Worm (Caenorhabditis elegans) whole organism, L3 larva: Measurements from ENCODE around the gene dmsr-4.

ENCODE experiments used
- fos-1 ChIP-seq: fragments of 150-350 bp; optimal IDR thresholded peaks from 2 replicates; lab custom pipeline; 2014; ENCODE audit warnings: missing biosample characterization, missing genetic modification characterization
- lin-39 ChIP-seq: fragments of 150-350 bp; optimal IDR thresholded peaks from 2 replicates; lab custom pipeline; 2018; ENCODE audit warnings: missing biosample characterization, missing genetic modification reagents, missing genetic modification characterization
- nhr-237 ChIP-seq: fragments of 150-350 bp; optimal IDR thresholded peaks from 2 replicates; lab custom pipeline; 2014; ENCODE audit warnings: missing biosample characterization, missing genetic modification characterization
- unc-62 ChIP-seq: fragments of 150-350 bp; sonication (generic microtip); optimal IDR thresholded peaks from 4 replicates; lab custom pipeline; 2014; ENCODE audit warnings: missing biosample characterization, missing genetic modification reagents, missing genetic modification characterization
- ztf-11 ChIP-seq: fragments of 150-350 bp; optimal IDR thresholded peaks from 2 replicates; lab custom pipeline; 2014; ENCODE audit warnings: missing biosample characterization, missing genetic modification characterization

- TF ChIP-seq nhr-237 (tag; lab: Kevin White, UChicago) = no peak
- TF ChIP-seq fos-1 (tag; lab: Kevin White, UChicago) = no peak
- no peak for TF ChIP-seq unc-62 (GFP tag; lab: Kevin White, UChicago)
- no peak for TF ChIP-seq lin-39 (tag; lab: Kevin White, UChicago)
- no peak for TF ChIP-seq ztf-11 (tag; lab: Kevin White, UChicago)
These were observed 31.1 kb downstream of the dmsr-4 start, which contains the start of gene sgcb-1 for ce11 chrII:325639-326350.
